In genomic region chrX:6353613-6353986, dm6 we compare ENCODE assay signal across 1 fruit fly cellular context.
TF ChIP-seq lines count a peak whose summit lies in the region.

No protein-coding gene starts in this region.

TF ChIP-seq in whole organism, embryonic, 481 proteins besides CTCF, POLR2A, EP300 and RAD21 (continued from another document and continues in another):
- TF ChIP-seq slp2 (GFP tag; optimal IDR thresholded peaks at IDR 0.05; lab: Kevin White, UChicago) (no peak), CkIIα-i1 (GFP tag; IDR thresholded peaks at IDR 0.05; lab: Robert Waterston, UW) (no peak), CG15696 (tag; optimal IDR thresholded peaks at IDR 0.05; lab: Kevin White, UChicago) (peak; percentile 92), ind (GFP tag; optimal IDR thresholded peaks at IDR 0.05; lab: Kevin White, UChicago) (peak; percentile 75), grau (tag; optimal IDR thresholded peaks at IDR 0.05; lab: Kevin White, UChicago) (peak; percentile 90), HLH54F (GFP tag; optimal IDR thresholded peaks at IDR 0.05; lab: Kevin White, UChicago) (no peak), Ssrp (tag; optimal IDR thresholded peaks at IDR 0.05; lab: Kevin White, UChicago) (peak; percentile 89), slbo (GFP tag; IDR thresholded peaks at IDR 0.05; lab: Robert Waterston, UW) (peak; percentile 81), BEAF-32 (GFP tag; optimal IDR thresholded peaks at IDR 0.05; lab: Kevin White, UChicago) (no peak), CG11695 (GFP tag; IDR thresholded peaks at IDR 0.05; lab: Robert Waterston, UW) (peak; percentile 86), fd3F (GFP tag; optimal IDR thresholded peaks at IDR 0.05; lab: Kevin White, UChicago) (peak; percentile 69), CG34224 (GFP tag; IDR thresholded peaks at IDR 0.05; lab: Robert Waterston, UW; ENCODE audit: partially characterized antibody) (no peak), CG11504 (tag; optimal IDR thresholded peaks at IDR 0.05; lab: Kevin White, UChicago) (peak; percentile 93), CG9932 (GFP tag; IDR thresholded peaks at IDR 0.05; lab: Robert Waterston, UW) (peak; percentile 79), MBD-R2 (GFP tag; IDR thresholded peaks at IDR 0.05; lab: Robert Waterston, UW) (peak; percentile 40; the same call in 1 of the 2 replicates), Optix (GFP tag; IDR thresholded peaks at IDR 0.05; lab: Robert Waterston, UW) (no peak), CG2678 (tag; optimal IDR thresholded peaks at IDR 0.05; lab: Kevin White, UChicago) (peak; percentile 95), Antp (GFP tag; optimal IDR thresholded peaks at IDR 0.05; lab: Kevin White, UChicago) (no peak), sna (GFP tag; IDR thresholded peaks at IDR 0.05; lab: Robert Waterston, UW; ENCODE audit: partially characterized antibody) (no peak), tgo (GFP tag; IDR thresholded peaks at IDR 0.05; lab: Robert Waterston, UW) (peak; percentile 81), danr (GFP tag; IDR thresholded peaks at IDR 0.05; lab: Robert Waterston, UW) (peak; percentile 66), hkb (optimal IDR thresholded peaks at IDR 0.05; lab: Kevin White, UChicago) (no peak), hkb (GFP tag; IDR thresholded peaks at IDR 0.05; lab: Robert Waterston, UW) (peak; percentile 85), Dp (GFP tag; optimal IDR thresholded peaks at IDR 0.05; lab: Kevin White, UChicago) (no peak), Bteb2 (GFP tag; optimal IDR thresholded peaks at IDR 0.05; lab: Kevin White, UChicago) (no peak), fu2 (GFP tag; optimal IDR thresholded peaks at IDR 0.05; lab: Kevin White, UChicago) (no peak), CG14441 (GFP tag; IDR thresholded peaks at IDR 0.05; lab: Robert Waterston, UW) (peak; percentile 72), CG30403 (GFP tag; optimal IDR thresholded peaks at IDR 0.05; lab: Kevin White, UChicago) (peak; percentile 89), chinmo (GFP tag; IDR thresholded peaks at IDR 0.05; lab: Robert Waterston, UW; ENCODE audit: partially characterized antibody) (no peak), scrt (GFP tag; optimal IDR thresholded peaks at IDR 0.05; lab: Kevin White, UChicago) (peak; percentile 77), NfI (GFP tag; optimal IDR thresholded peaks at IDR 0.05; lab: Kevin White, UChicago) (peak; percentile 82), gfzf (GFP tag; optimal IDR thresholded peaks at IDR 0.05; lab: Kevin White, UChicago) (no peak), Stat92E (GFP tag; optimal IDR thresholded peaks at IDR 0.05; lab: Kevin White, UChicago) (no peak), zfh2 (GFP tag; optimal IDR thresholded peaks at IDR 0.05; lab: Kevin White, UChicago) (peak; percentile 26), CG6689 (GFP tag; IDR thresholded peaks at IDR 0.05; lab: Robert Waterston, UW) (peak; percentile 88), Sry-δ (GFP tag; optimal IDR thresholded peaks at IDR 0.05; lab: Kevin White, UChicago) (no peak), Blimp-1 (GFP tag; optimal IDR thresholded peaks at IDR 0.05; lab: Kevin White, UChicago) (peak; percentile 86), h (optimal IDR thresholded peaks at IDR 0.05; lab: Kevin White, UChicago) (no peak), GATAe (GFP tag; conservative IDR thresholded peaks at IDR 0.05; lab: Robert Waterston, UW) (peak; percentile 31; the same call in 1 of the 2 replicates), cas (GFP tag; IDR thresholded peaks at IDR 0.05; lab: Robert Waterston, UW) (0 out of 2 replicates have a peak, but pooled peaks have one; percentile 75), CG6254 (GFP tag; optimal IDR thresholded peaks at IDR 0.05; lab: Kevin White, UChicago) (peak; percentile 72), Bgb (GFP tag; IDR thresholded peaks at IDR 0.05; lab: Robert Waterston, UW; ENCODE audit: partially characterized antibody) (no peak), CG12744 (GFP tag; optimal IDR thresholded peaks at IDR 0.05; lab: Kevin White, UChicago) (no peak), CG2202 (tag; optimal IDR thresholded peaks at IDR 0.05; lab: Kevin White, UChicago) (peak; percentile 68), lov (optimal IDR thresholded peaks at IDR 0.05; lab: Kevin White, UChicago) (no peak), lov (GFP tag; IDR thresholded peaks at IDR 0.05; lab: Robert Waterston, UW) (peak; percentile 67; the same call in 1 of the 3 replicates), ara (GFP tag; IDR thresholded peaks at IDR 0.05; lab: Robert Waterston, UW) (peak; percentile 78), disco-r (GFP tag; optimal IDR thresholded peaks at IDR 0.05; lab: Kevin White, UChicago) (no peak), bbx (GFP tag; IDR thresholded peaks at IDR 0.05; lab: Robert Waterston, UW; ENCODE audit: partially characterized antibody) (no peak), CG42726 (GFP tag; IDR thresholded peaks at IDR 0.05; lab: Robert Waterston, UW; ENCODE audit: partially characterized antibody) (no peak), Drgx (GFP tag; IDR thresholded peaks at IDR 0.05; lab: Robert Waterston, UW) (peak; percentile 63), Hr39 (optimal IDR thresholded peaks at IDR 0.05; lab: Kevin White, UChicago) (no peak), Atf-2 (GFP tag; optimal IDR thresholded peaks at IDR 0.05; lab: Kevin White, UChicago) (no peak), CG17385 (GFP tag; optimal IDR thresholded peaks at IDR 0.05; lab: Kevin White, UChicago) (peak; percentile 90), NC2α (GFP tag; optimal IDR thresholded peaks at IDR 0.05; lab: Kevin White, UChicago) (no peak), z (GFP tag; IDR thresholded peaks at IDR 0.05; lab: Robert Waterston, UW) (0 out of 3 replicates have a peak, but pooled peaks have one; percentile 25), Mes4 (GFP tag; optimal IDR thresholded peaks at IDR 0.05; lab: Kevin White, UChicago) (no peak), usp (GFP tag; optimal IDR thresholded peaks at IDR 0.05; lab: Kevin White, UChicago) (no peak), CG8765 (GFP tag; IDR thresholded peaks at IDR 0.05; lab: Robert Waterston, UW) (peak; percentile 55), zen (tag; optimal IDR thresholded peaks at IDR 0.05; lab: Kevin White, UChicago) (peak; percentile 76), slou (GFP tag; optimal IDR thresholded peaks at IDR 0.05; lab: Kevin White, UChicago) (peak; percentile 52), CG9727 (GFP tag; optimal IDR thresholded peaks at IDR 0.05; lab: Kevin White, UChicago) (peak; percentile 92), CG1603 (tag; optimal IDR thresholded peaks at IDR 0.05; lab: Kevin White, UChicago) (peak; percentile 66), Atf6 (GFP tag; IDR thresholded peaks at IDR 0.05; lab: Robert Waterston, UW) (peak; percentile 85), CG30431 (GFP tag; optimal IDR thresholded peaks at IDR 0.05; lab: Kevin White, UChicago) (peak; percentile 66), dimm (GFP tag; IDR thresholded peaks at IDR 0.05; lab: Robert Waterston, UW) (peak; percentile 32; the same call in 1 of the 2 replicates), nerfin-1 (tag; optimal IDR thresholded peaks at IDR 0.05; lab: Kevin White, UChicago) (peak; percentile 85), CG12942 (GFP tag; optimal IDR thresholded peaks at IDR 0.05; lab: Kevin White, UChicago) (peak; percentile 63), Sox100B (GFP tag; optimal IDR thresholded peaks at IDR 0.05; lab: Kevin White, UChicago) (peak; percentile 93), pita (GFP tag; optimal IDR thresholded peaks at IDR 0.05; lab: Kevin White, UChicago) (no peak), Lhr (GFP tag; optimal IDR thresholded peaks at IDR 0.05; lab: Kevin White, UChicago) (peak; percentile 76), CG1832 (GFP tag; optimal IDR thresholded peaks at IDR 0.05; lab: Kevin White, UChicago) (no peak), ttk (GFP tag; IDR thresholded peaks at IDR 0.05; lab: Robert Waterston, UW) (peak; percentile 71), ham (GFP tag; IDR thresholded peaks at IDR 0.05; lab: Robert Waterston, UW) (0 out of 2 replicates have a peak, but pooled peaks have one; percentile 40), CG14860 (GFP tag; IDR thresholded peaks at IDR 0.05; lab: Robert Waterston, UW; ENCODE audit: partially characterized antibody) (no peak), wdn (GFP tag; IDR thresholded peaks at IDR 0.05; lab: Robert Waterston, UW) (peak; percentile 66), CG4617 (GFP tag; optimal IDR thresholded peaks at IDR 0.05; lab: Kevin White, UChicago; ENCODE audit: borderline replicate concordance) (peak; percentile 32), Hmx (GFP tag; optimal IDR thresholded peaks at IDR 0.05; lab: Kevin White, UChicago) (peak; percentile 32), CG15514 (GFP tag; optimal IDR thresholded peaks at IDR 0.05; lab: Kevin White, UChicago) (peak; percentile 67), CG1529 (GFP tag; optimal IDR thresholded peaks at IDR 0.05; lab: Kevin White, UChicago) (peak; percentile 80), E2f2 (GFP tag; IDR thresholded peaks at IDR 0.05; lab: Robert Waterston, UW) (peak; percentile 61; the same call in 1 of the 2 replicates), abd-A (tag; optimal IDR thresholded peaks at IDR 0.05; lab: Kevin White, UChicago) (peak; percentile 61), CG2120 (GFP tag; optimal IDR thresholded peaks at IDR 0.05; lab: Kevin White, UChicago) (peak; percentile 79), CG7372 (GFP tag; IDR thresholded peaks at IDR 0.05; lab: Robert Waterston, UW) (peak; percentile 75), CG3163 (GFP tag; optimal IDR thresholded peaks at IDR 0.05; lab: Kevin White, UChicago) (no peak), CG3995 (GFP tag; optimal IDR thresholded peaks at IDR 0.05; lab: Kevin White, UChicago) (peak; percentile 18), CG16863 (GFP tag; optimal IDR thresholded peaks at IDR 0.05; lab: Kevin White, UChicago) (no peak), gcm2 (GFP tag; optimal IDR thresholded peaks at IDR 0.05; lab: Kevin White, UChicago) (peak; percentile 31), Kr (GFP tag; optimal IDR thresholded peaks at IDR 0.05; lab: Kevin White, UChicago) (no peak), CG16813 (GFP tag; IDR thresholded peaks at IDR 0.05; lab: Robert Waterston, UW; ENCODE audit: partially characterized antibody) (no peak), CG4707 (GFP tag; optimal IDR thresholded peaks at IDR 0.05; lab: Kevin White, UChicago) (peak; percentile 64), bowl (GFP tag; IDR thresholded peaks at IDR 0.05; lab: Robert Waterston, UW) (no peak), az2 (GFP tag; optimal IDR thresholded peaks at IDR 0.05; lab: Kevin White, UChicago) (peak; percentile 86), CG13775 (GFP tag; optimal IDR thresholded peaks at IDR 0.05; lab: Kevin White, UChicago) (peak; percentile 88), Side (GFP tag; optimal IDR thresholded peaks at IDR 0.05; lab: Kevin White, UChicago) (no peak), Hr3 (GFP tag; optimal IDR thresholded peaks at IDR 0.05; lab: Kevin White, UChicago) (peak; percentile 81), NK7.1 (GFP tag; optimal IDR thresholded peaks at IDR 0.05; lab: Kevin White, UChicago) (no peak), pho (GFP tag; optimal IDR thresholded peaks at IDR 0.05; lab: Kevin White, UChicago) (peak; percentile 23), CG12391 (tag; optimal IDR thresholded peaks at IDR 0.05; lab: Kevin White, UChicago) (peak; percentile 92), unc-4 (GFP tag; IDR thresholded peaks at IDR 0.05; lab: Robert Waterston, UW; ENCODE audit: partially characterized antibody) (no peak), CG1647 (GFP tag; optimal IDR thresholded peaks at IDR 0.05; lab: Kevin White, UChicago) (no peak), Dll (GFP tag; IDR thresholded peaks at IDR 0.05; lab: Robert Waterston, UW; ENCODE audit: partially characterized antibody) (no peak), tx (GFP tag; optimal IDR thresholded peaks at IDR 0.05; lab: Kevin White, UChicago) (no peak), Doc2 (GFP tag; IDR thresholded peaks at IDR 0.05; lab: Robert Waterston, UW) (no peak), eyg (GFP tag; optimal IDR thresholded peaks at IDR 0.05; lab: Kevin White, UChicago) (no peak), ssp (GFP tag; IDR thresholded peaks at IDR 0.05; lab: Robert Waterston, UW) (peak; percentile 69), ac (GFP tag; optimal IDR thresholded peaks at IDR 0.05; lab: Kevin White, UChicago) (peak; percentile 59), lbe (GFP tag; optimal IDR thresholded peaks at IDR 0.05; lab: Kevin White, UChicago) (peak; percentile 26), Meics (GFP tag; optimal IDR thresholded peaks at IDR 0.05; lab: Kevin White, UChicago) (peak; percentile 91), Dbx (GFP tag; IDR thresholded peaks at IDR 0.05; lab: Robert Waterston, UW) (peak; percentile 84), pzg (GFP tag; optimal IDR thresholded peaks at IDR 0.05; lab: Kevin White, UChicago) (no peak), CG10543 (GFP tag; optimal IDR thresholded peaks at IDR 0.05; lab: Kevin White, UChicago) (peak; percentile 93), sug (tag; optimal IDR thresholded peaks at IDR 0.05; lab: Kevin White, UChicago) (peak; percentile 87), row (GFP tag; IDR thresholded peaks at IDR 0.05; lab: Robert Waterston, UW) (peak; percentile 89), CG30020 (tag; optimal IDR thresholded peaks at IDR 0.05; lab: Kevin White, UChicago) (peak; percentile 65), CG2712 (tag; optimal IDR thresholded peaks at IDR 0.05; lab: Kevin White, UChicago) (peak; percentile 93), CG6854 (GFP tag; optimal IDR thresholded peaks at IDR 0.05; lab: Kevin White, UChicago) (peak; percentile 78), zf30C (GFP tag; optimal IDR thresholded peaks at IDR 0.05; lab: Kevin White, UChicago) (peak; percentile 86), CG14965 (GFP tag; optimal IDR thresholded peaks at IDR 0.05; lab: Kevin White, UChicago; ENCODE audit: borderline replicate concordance) (no peak), phol (tag; optimal IDR thresholded peaks at IDR 0.05; lab: Kevin White, UChicago) (peak; percentile 92), HLHmδ (GFP tag; optimal IDR thresholded peaks at IDR 0.05; lab: Kevin White, UChicago) (no peak), CG13894 (tag; optimal IDR thresholded peaks at IDR 0.05; lab: Kevin White, UChicago) (peak; percentile 85), lab (GFP tag; optimal IDR thresholded peaks at IDR 0.05; lab: Kevin White, UChicago) (peak; percentile 91), CG7987 (GFP tag; optimal IDR thresholded peaks at IDR 0.05; lab: Kevin White, UChicago) (no peak), H2.0 (GFP tag; IDR thresholded peaks at IDR 0.05; lab: Robert Waterston, UW) (peak; percentile 68), CG9817 (tag; optimal IDR thresholded peaks at IDR 0.05; lab: Kevin White, UChicago) (peak; percentile 84), luna (GFP tag; optimal IDR thresholded peaks at IDR 0.05; lab: Kevin White, UChicago) (no peak), CG43689 (GFP tag; IDR thresholded peaks at IDR 0.05; lab: Robert Waterston, UW) (peak; percentile 49), Atf3 (GFP tag; optimal IDR thresholded peaks at IDR 0.05; lab: Kevin White, UChicago) (no peak), CG14014 (GFP tag; IDR thresholded peaks at IDR 0.05; lab: Robert Waterston, UW) (peak; percentile 83), CG17802 (tag; optimal IDR thresholded peaks at IDR 0.05; lab: Kevin White, UChicago) (peak; percentile 39), tap (tag; optimal IDR thresholded peaks at IDR 0.05; lab: Kevin White, UChicago) (peak; percentile 86)
